Fruit fly (Drosophila melanogaster): ENCODE measurements around the gene CG11034.
A peak's percentile ranks its signal among the peaks of the same experiment; 100 is the strongest.

dm6 chr2L:5771179-5771578 lies 34.0 kb upstream of the CG11034 start:
- peak; percentile 94 to 98 for TF ChIP-seq CTCF (optimal IDR thresholded peaks at IDR 0.05)
- no peak for TF ChIP-seq CG8478 (optimal IDR thresholded peaks at IDR 0.05)

All from S2 (cell line).